Fruit fly (Drosophila melanogaster) Kc167 (cell line): ENCODE data around the gene ATPsynB.

ENCODE experiments used
- Myc ChIP-seq: fragments of >200 bp; optimal IDR thresholded peaks from 2 replicates; lab custom pipeline; 2017; ENCODE audit warnings: missing external identifiers
- Sin3A ChIP-seq: fragments of >200 bp; optimal IDR thresholded peaks from 2 replicates; lab custom pipeline; 2018; ENCODE audit warnings: missing external identifiers
- h ChIP-seq: fragments of >200 bp; optimal IDR thresholded peaks from 3 replicates; lab custom pipeline; 2018; ENCODE audit warnings: missing external identifiers
- insv ChIP-seq: fragments of >200 bp; optimal IDR thresholded peaks from 3 replicates; lab custom pipeline; 2018; ENCODE audit warnings: missing external identifiers
- psq ChIP-seq: fragments of >200 bp; optimal IDR thresholded peaks from 2 replicates; lab custom pipeline; 2017; ENCODE audit warnings: missing external identifiers
- ttk ChIP-seq: sonication (Bioruptor generic); optimal IDR thresholded peaks from 2 replicates; lab custom pipeline; 2017; ENCODE audit warnings: missing external identifiers

ATPsynB gene

dm6 chr3L:9711203-9711602 lies 18.6 kb upstream of the ATPsynB start:
- TF ChIP-seq Myc = no peak
- no peak for TF ChIP-seq h (lab: Kevin White, UChicago)
- no peak for TF ChIP-seq ttk (lab: Kevin White, UChicago)
- no peak for TF ChIP-seq psq
- TF ChIP-seq insv (lab: Kevin White, UChicago) = no peak
- TF ChIP-seq Sin3A (lab: Kevin White, UChicago) = no peak

DNA sequence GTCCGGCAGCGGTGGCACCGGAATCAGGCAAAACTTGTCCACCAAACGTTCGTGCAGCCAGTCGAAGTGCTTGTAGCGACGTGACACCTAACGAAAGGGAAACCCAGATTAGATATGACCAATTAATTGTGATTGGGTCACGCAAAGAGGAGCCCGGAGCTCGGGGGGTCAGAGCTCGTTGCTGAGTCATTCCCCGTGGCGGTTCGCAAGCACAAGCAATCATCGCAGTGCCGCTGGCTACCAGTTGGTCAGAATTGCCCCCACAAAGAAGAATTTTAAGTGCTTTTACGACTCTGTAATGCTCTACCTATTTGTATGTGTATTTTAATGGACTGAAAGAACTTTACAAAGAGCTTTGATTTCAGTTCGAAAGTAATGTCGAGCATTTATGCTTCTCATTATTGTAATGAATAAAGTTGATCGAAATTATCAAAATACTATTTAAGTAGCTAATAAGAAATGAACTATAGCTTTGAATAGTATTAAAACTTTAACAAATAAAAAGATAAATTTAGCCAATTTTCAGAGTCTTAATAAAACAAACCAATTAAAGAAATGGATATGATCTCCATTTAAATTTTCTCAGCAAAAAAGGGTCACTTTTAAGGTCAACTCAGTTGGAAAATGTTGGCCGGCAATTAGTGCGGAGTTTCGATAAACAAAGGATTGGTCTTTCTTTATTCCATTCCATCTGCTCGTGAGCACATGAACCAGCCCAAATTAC lies 17.6 kb upstream of the ATPsynB start:
- TF ChIP-seq Sin3A (lab: Kevin White, UChicago) (no peak), psq (no peak), insv (lab: Kevin White, UChicago) (no peak), h (lab: Kevin White, UChicago) (no peak), Myc (no peak), ttk (lab: Kevin White, UChicago) (no peak)

DNA sequence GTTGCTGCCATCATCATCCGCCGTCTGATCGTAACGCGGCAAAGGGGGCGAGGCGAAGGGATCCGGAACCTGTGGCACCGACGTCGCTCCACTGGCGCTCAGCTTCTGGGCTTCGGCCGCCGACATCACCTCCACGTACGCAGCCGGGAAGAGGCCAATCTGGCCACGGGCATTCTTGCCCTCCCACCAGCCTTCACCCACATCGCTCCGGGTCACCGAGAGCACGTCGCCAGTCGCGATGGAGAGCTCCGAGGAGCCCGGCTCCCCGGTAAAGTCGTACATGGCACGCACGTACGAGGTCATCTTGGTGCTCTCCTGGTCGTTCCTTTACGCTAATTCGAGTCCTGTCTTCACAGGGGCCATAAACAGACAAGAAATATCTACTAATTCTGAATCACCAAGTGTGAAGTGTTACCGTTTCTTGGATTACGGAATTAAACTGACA lies 16.4 kb upstream of the ATPsynB start, which contains the start of gene SH3PX1:
SH3PX1 (minus strand) TSS at position 445 of the 445 bp plus-strand sequence.
- TF ChIP-seq Sin3A (lab: Kevin White, UChicago) (no peak), h (lab: Kevin White, UChicago) (no peak), insv (lab: Kevin White, UChicago) (no peak), ttk (lab: Kevin White, UChicago) (no peak), psq (no peak), Myc (no peak)

dm6 chr3L:9713828-9714536 lies 15.8 kb upstream of the ATPsynB start, which contains the start of gene vsg:
Gene vsg, plus strand, starts transcription at chr3L:9714324.
- no peak for TF ChIP-seq ttk (lab: Kevin White, UChicago)
- no peak for TF ChIP-seq psq
- TF ChIP-seq h (lab: Kevin White, UChicago) = no peak
- no peak for TF ChIP-seq Sin3A (lab: Kevin White, UChicago)
- TF ChIP-seq insv (lab: Kevin White, UChicago) = no peak
- no peak for TF ChIP-seq Myc

DNA sequence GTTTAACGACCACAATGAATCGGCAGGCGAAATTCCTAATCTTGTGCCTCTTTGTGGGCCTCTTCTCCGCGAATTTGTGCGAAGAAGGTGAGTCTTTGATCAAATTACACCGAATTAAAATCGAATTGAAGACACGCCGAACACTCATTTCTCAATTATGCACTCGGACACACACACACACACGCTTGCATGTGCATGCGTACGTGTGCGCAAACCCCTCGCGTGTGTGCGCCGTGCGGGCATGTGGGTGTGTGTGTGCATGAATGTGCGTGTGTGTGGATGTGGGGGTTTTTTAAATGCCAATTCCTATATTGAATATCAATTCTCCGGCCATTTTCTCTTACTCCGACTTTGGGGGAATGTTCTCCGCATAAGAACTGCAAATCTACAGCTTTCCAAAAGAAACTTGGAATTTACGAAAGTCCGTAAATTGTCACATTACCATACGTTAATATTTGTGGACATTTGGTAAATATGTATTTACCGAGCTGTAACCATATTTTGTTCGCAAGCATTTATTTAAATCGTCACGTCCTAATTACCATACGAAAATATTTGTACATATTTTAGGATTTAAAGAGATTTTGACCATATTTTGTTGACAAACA lies 15.2 kb upstream of the ATPsynB start:
- TF ChIP-seq Sin3A (lab: Kevin White, UChicago) = no peak
- no peak for TF ChIP-seq insv (lab: Kevin White, UChicago)
- no peak for TF ChIP-seq Myc
- no peak for TF ChIP-seq ttk (lab: Kevin White, UChicago)
- TF ChIP-seq psq = no peak
- TF ChIP-seq h (lab: Kevin White, UChicago) = no peak

DNA sequence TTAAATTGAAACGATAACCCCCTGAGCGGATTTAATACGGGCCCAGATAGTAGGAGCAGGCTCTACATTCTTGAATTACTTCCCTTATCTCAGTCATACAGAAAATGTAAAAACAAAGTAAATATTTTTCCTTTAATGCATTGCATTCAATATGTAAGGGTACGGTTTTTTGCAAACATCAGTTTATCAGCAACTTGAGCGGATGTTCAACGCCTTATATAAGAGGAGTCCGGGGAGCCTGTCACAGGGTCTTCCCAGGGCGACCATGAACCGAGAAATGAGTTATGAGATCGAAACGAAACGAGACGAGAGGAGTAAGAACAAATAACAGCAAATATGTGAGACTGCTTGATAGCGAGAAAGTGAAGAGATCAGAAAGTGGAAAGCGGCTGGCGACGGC lies 13.2 kb upstream of the ATPsynB start:
- TF ChIP-seq psq (no peak), Sin3A (lab: Kevin White, UChicago) (no peak), h (lab: Kevin White, UChicago) (no peak), Myc (no peak), insv (lab: Kevin White, UChicago) (no peak), ttk (lab: Kevin White, UChicago) (no peak)

- no peak for TF ChIP-seq Myc
- TF ChIP-seq insv (lab: Kevin White, UChicago) = no peak
- TF ChIP-seq psq = no peak
- no peak for TF ChIP-seq h (lab: Kevin White, UChicago)
- TF ChIP-seq ttk (lab: Kevin White, UChicago) = no peak
- TF ChIP-seq Sin3A (lab: Kevin White, UChicago) = no peak
Measured at dm6 chr3L:9717101-9717500, 12.7 kb upstream of the ATPsynB start.

dm6 chr3L:9717839-9718238 lies 12.0 kb upstream of the ATPsynB start:
- TF ChIP-seq h (lab: Kevin White, UChicago) (no peak), psq (no peak), insv (lab: Kevin White, UChicago) (no peak), ttk (lab: Kevin White, UChicago) (no peak), Myc (no peak), Sin3A (lab: Kevin White, UChicago) (no peak)

DNA sequence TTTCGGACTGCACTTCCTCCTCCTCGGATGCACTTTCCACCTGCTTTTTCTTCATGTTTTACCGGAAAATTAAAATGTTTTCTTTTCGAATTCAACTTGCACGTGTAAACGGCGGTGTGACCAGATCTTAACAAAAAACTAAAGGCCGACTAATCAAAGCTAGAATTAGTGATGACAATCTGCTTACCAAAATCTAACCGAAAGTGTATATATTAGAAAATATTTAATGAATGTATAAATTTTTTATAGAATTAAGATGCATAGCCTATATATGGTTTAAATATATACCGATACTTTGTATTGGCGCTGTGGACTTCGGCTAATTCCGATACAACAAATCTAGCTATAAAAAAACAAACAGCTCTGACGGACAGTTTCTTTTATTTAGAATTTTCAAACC lies 10.9 kb upstream of the ATPsynB start, which contains the start of the genes CG18178 and CG14174:
CG18178 (minus strand) TSS at position 216 of the 400 bp plus-strand sequence.
CG14174 (plus strand) TSS at position 400 of the 400 bp plus-strand sequence.
- TF ChIP-seq Myc = no peak
- TF ChIP-seq insv (lab: Kevin White, UChicago) = no peak
- TF ChIP-seq ttk (lab: Kevin White, UChicago) = no peak
- TF ChIP-seq psq = no peak
- no peak for TF ChIP-seq Sin3A (lab: Kevin White, UChicago)
- TF ChIP-seq h (lab: Kevin White, UChicago) = no peak

DNA sequence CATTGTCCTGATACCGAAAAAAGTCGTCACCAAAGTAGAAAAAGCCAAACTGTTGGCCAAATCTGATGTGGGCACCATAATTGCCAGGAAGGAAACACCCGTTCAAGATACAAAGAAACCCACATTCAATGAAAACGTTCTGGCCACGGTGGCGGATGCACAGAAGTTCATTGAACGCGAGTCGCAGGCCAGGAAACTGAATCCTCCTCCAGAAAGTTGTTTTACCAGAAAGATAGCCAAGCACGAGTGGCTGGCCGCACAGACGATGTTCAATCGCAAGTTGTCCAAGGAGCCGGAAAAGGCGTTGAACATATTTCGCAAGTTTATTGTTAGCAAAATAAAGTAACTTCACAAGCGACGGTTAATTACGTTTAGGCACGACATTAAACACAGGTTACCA lies 9.7 kb upstream of the ATPsynB start:
- TF ChIP-seq Myc (no peak), ttk (lab: Kevin White, UChicago) (no peak), Sin3A (lab: Kevin White, UChicago) (no peak)

DNA sequence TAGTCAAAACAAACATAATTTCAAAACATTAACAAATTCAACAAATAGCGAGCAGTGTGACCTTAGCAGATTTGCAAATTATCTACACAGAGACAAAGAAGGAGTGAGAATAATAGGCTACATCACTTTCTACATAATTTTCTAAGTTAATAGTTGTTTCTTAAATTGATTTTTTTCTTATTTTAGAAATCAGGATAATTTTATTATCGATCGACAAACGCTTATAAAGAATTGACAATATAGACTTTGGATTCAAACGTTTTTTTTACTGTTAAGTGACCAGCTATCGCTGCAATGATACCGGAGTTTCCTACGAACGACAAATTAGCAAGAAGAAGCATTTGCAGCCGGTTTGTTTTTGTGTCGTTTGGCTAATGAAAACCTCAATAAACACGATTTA lies 6.7 kb upstream of the ATPsynB start, which contains the start of the genes nbs and defl:
nbs (minus strand) TSS at position 87 of the 400 bp plus-strand sequence.
defl (plus strand) TSS at position 316 of the 400 bp plus-strand sequence.
- TF ChIP-seq insv (lab: Kevin White, UChicago) (no peak), h (lab: Kevin White, UChicago) (no peak), Sin3A (lab: Kevin White, UChicago) (no peak), psq (no peak), ttk (lab: Kevin White, UChicago) (no peak), Myc (no peak)
